Worm (Caenorhabditis elegans) whole organism, L2 larva: ENCODE data around the gene F11C7.6.

Experiments used
- C34F6.9 ChIP-seq: fragments of 150-350 bp; optimal IDR thresholded peaks from 2 replicates; lab custom pipeline; 2014; ENCODE audit warnings: missing biosample characterization, missing genetic modification characterization
- F13H6.1 ChIP-seq: sonication (generic microtip); optimal IDR thresholded peaks from 2 replicates; lab custom pipeline; 2016; ENCODE audit warnings: missing genetic modification characterization, missing compliant biosample characterization
- R02D3.7 ChIP-seq: fragments of 150-350 bp; optimal IDR thresholded peaks from 2 replicates; lab custom pipeline; 2014; ENCODE audit warnings: missing biosample characterization, missing genetic modification characterization
- Y55F3AM.14 ChIP-seq: fragments of 200-800 bp; sonication (Bioruptor generic); optimal IDR thresholded peaks from 2 replicates; lab custom pipeline; 2018; ENCODE audit warnings: mild to moderate bottlenecking, missing genetic modification characterization, missing compliant biosample characterization
- ZK546.5 ChIP-seq: sonication (generic microtip); optimal IDR thresholded peaks from 2 replicates; lab custom pipeline; 2017; ENCODE audit warnings: missing biosample characterization, missing genetic modification characterization
- alr-1 ChIP-seq: fragments of 150-350 bp; optimal IDR thresholded peaks from 2 replicates; lab custom pipeline; 2014; ENCODE audit warnings: missing biosample characterization, missing genetic modification characterization
- aly-2 ChIP-seq: fragments of 150-350 bp; optimal IDR thresholded peaks from 2 replicates; lab custom pipeline; 2014; ENCODE audit warnings: missing biosample characterization, missing genetic modification characterization
- ama-1 ChIP-seq: fragments of 150-350 bp; optimal IDR thresholded peaks from 2 replicates; lab custom pipeline; 2018; ENCODE audit warnings: inconsistent platforms
- blmp-1 ChIP-seq: sonication (generic microtip); optimal IDR thresholded peaks from 2 replicates; lab custom pipeline; 2017; ENCODE audit warnings: missing genetic modification characterization, mild to moderate bottlenecking, missing compliant biosample characterization, antibody characterized with exemption, moderate library complexity; ENCODE audit not compliant: insufficient read depth
- ceh-82 ChIP-seq: fragments of 150-350 bp; optimal IDR thresholded peaks from 2 replicates; lab custom pipeline; 2014; ENCODE audit warnings: missing biosample characterization, missing genetic modification characterization
- crh-2 ChIP-seq: sonication (generic microtip); optimal IDR thresholded peaks from 2 replicates; lab custom pipeline; 2017; ENCODE audit warnings: missing biosample characterization, missing genetic modification characterization
- dmd-4 ChIP-seq: sonication (generic microtip); optimal IDR thresholded peaks from 2 replicates; lab custom pipeline; 2017; ENCODE audit warnings: missing biosample characterization, missing genetic modification characterization
- egl-27 ChIP-seq: sonication (generic microtip); optimal IDR thresholded peaks from 3 replicates; lab custom pipeline; 2017; ENCODE audit warnings: missing biosample characterization, missing genetic modification reagents, missing genetic modification characterization
- fos-1 ChIP-seq: fragments of 150-350 bp; optimal IDR thresholded peaks from 2 replicates; lab custom pipeline; 2014; ENCODE audit warnings: missing biosample characterization, missing genetic modification characterization
- gmeb-1 ChIP-seq: fragments of 150-350 bp; optimal IDR thresholded peaks from 2 replicates; lab custom pipeline; 2014; ENCODE audit warnings: missing biosample characterization, missing genetic modification characterization
- lin-11 ChIP-seq: fragments of 150-350 bp; sonication (generic microtip); optimal IDR thresholded peaks from 2 replicates; lab custom pipeline; 2014; ENCODE audit warnings: missing biosample characterization, missing genetic modification characterization, inconsistent platforms, mixed read lengths
- lin-13 ChIP-seq: fragments of 150-350 bp; optimal IDR thresholded peaks from 2 replicates; lab custom pipeline; 2014; ENCODE audit warnings: missing biosample characterization, missing genetic modification reagents, missing genetic modification characterization
- lsy-2 ChIP-seq, 2 experiments: fragments of 150-350 bp in 1 of 2; sonication (generic microtip) in 1 of 2; optimal IDR thresholded peaks; 2 replicates each; lab custom pipeline; 2014 to 2017; ENCODE audit warnings: missing biosample characterization in 2 of 2, missing genetic modification characterization in 2 of 2
- mab-5 ChIP-seq: fragments of 150-350 bp; optimal IDR thresholded peaks from 2 replicates; lab custom pipeline; 2014; ENCODE audit warnings: missing biosample characterization, missing genetic modification characterization
- mbf-1 ChIP-seq: sonication (generic microtip); optimal IDR thresholded peaks from 2 replicates; lab custom pipeline; 2017; ENCODE audit warnings: missing biosample characterization, missing genetic modification characterization
- nhr-11 ChIP-seq: fragments of 150-350 bp; optimal IDR thresholded peaks from 2 replicates; lab custom pipeline; 2014; ENCODE audit warnings: missing biosample characterization, missing genetic modification characterization
- nhr-129 ChIP-seq: fragments of 150-350 bp; optimal IDR thresholded peaks from 2 replicates; lab custom pipeline; 2014; ENCODE audit warnings: missing biosample characterization, missing genetic modification characterization
- nhr-6 ChIP-seq: fragments of 150-350 bp; optimal IDR thresholded peaks from 2 replicates; lab custom pipeline; 2014; ENCODE audit warnings: missing biosample characterization, missing genetic modification characterization
- nhr-77 ChIP-seq: fragments of 150-350 bp; optimal IDR thresholded peaks from 2 replicates; lab custom pipeline; 2014; ENCODE audit warnings: missing biosample characterization, missing genetic modification characterization
- peb-1 ChIP-seq: fragments of 150-350 bp; optimal IDR thresholded peaks from 2 replicates; lab custom pipeline; 2014; ENCODE audit warnings: missing biosample characterization, missing genetic modification characterization
- sem-4 ChIP-seq: fragments of 150-350 bp; optimal IDR thresholded peaks from 2 replicates; lab custom pipeline; 2014; ENCODE audit warnings: missing biosample characterization, missing genetic modification reagents, missing genetic modification characterization
- skn-1 ChIP-seq: sonication (generic microtip); optimal IDR thresholded peaks from 2 replicates; lab custom pipeline; 2017; ENCODE audit warnings: missing biosample characterization, missing genetic modification characterization
- sma-3 ChIP-seq: sonication (generic microtip); optimal IDR thresholded peaks from 2 replicates; lab custom pipeline; 2016; ENCODE audit warnings: missing genetic modification reagents, missing genetic modification characterization, missing compliant biosample characterization
- sma-9 ChIP-seq, 2 experiments: fragments of 150-350 bp in 1 of 2; sonication (generic microtip) in 1 of 2; optimal IDR thresholded peaks; 2 replicates each; lab custom pipeline; 2014 to 2016; ENCODE audit warnings: missing genetic modification characterization in 2 of 2, mild to moderate bottlenecking in 1 of 2, missing biosample characterization in 1 of 2, missing compliant biosample characterization in 1 of 2, missing genetic modification reagents in 1 of 2, moderate library complexity in 1 of 2
- snpc-4 ChIP-seq: fragments of 150-350 bp; optimal IDR thresholded peaks from 2 replicates; lab custom pipeline; 2014; ENCODE audit warnings: missing biosample characterization, missing genetic modification characterization
- unc-55 ChIP-seq: fragments of 150-350 bp; sonication (generic microtip); optimal IDR thresholded peaks from 3 replicates; lab custom pipeline; 2014; ENCODE audit warnings: missing biosample characterization, missing genetic modification reagents, missing genetic modification characterization
- unc-62 ChIP-seq: fragments of 150-350 bp; optimal IDR thresholded peaks from 2 replicates; lab custom pipeline; 2014; ENCODE audit warnings: missing biosample characterization, missing genetic modification reagents, missing genetic modification characterization
- zag-1 ChIP-seq: fragments of 150-350 bp; optimal IDR thresholded peaks from 2 replicates; lab custom pipeline; 2014; ENCODE audit warnings: missing biosample characterization, missing genetic modification characterization
- ztf-11 ChIP-seq: sonication (generic microtip); optimal IDR thresholded peaks from 2 replicates; lab custom pipeline; 2017; ENCODE audit warnings: missing biosample characterization, missing genetic modification characterization
- ztf-4 ChIP-seq: fragments of 150-350 bp; optimal IDR thresholded peaks from 2 replicates; lab custom pipeline; 2014; ENCODE audit warnings: missing biosample characterization, missing genetic modification characterization

The F11C7.6 gene

ce11 chrX:17396456-17396855 lies 4.9 kb upstream of the F11C7.6 start, which contains the start of the genes vap-1 and F11C7.2:
vap-1 (minus strand) TSS chrX:17396556.
F11C7.2 (plus strand) TSS chrX:17396814.
- TF ChIP-seq ztf-4 (tag; lab: Kevin White, UChicago) = no peak
- no peak for TF ChIP-seq ztf-11 (tag; lab: Kevin White, UChicago)
- no peak for TF ChIP-seq dmd-4 (tag; lab: Kevin White, UChicago)
- no peak for TF ChIP-seq ama-1
- TF ChIP-seq sem-4 (tag; lab: Kevin White, UChicago) = no peak
- TF ChIP-seq lin-11 (tag; lab: Kevin White, UChicago) = no peak
- no peak for TF ChIP-seq mab-5 (tag; lab: Kevin White, UChicago)
- no peak for TF ChIP-seq unc-55 (GFP tag; lab: Kevin White, UChicago)
- no peak for TF ChIP-seq lin-13 (GFP tag; lab: Kevin White, UChicago)
- TF ChIP-seq Y55F3AM.14 (GFP tag; lab: Kevin White, UChicago) = no peak
- no peak for TF ChIP-seq C34F6.9 (tag; lab: Kevin White, UChicago)
- TF ChIP-seq F13H6.1 (tag; lab: Kevin White, UChicago) = no peak
- no peak for TF ChIP-seq nhr-11 (tag; lab: Kevin White, UChicago)
- TF ChIP-seq fos-1 = no peak
- TF ChIP-seq alr-1 (tag; lab: Kevin White, UChicago) = no peak
- no peak for TF ChIP-seq R02D3.7 (tag; lab: Kevin White, UChicago)
- TF ChIP-seq crh-2 (tag; lab: Kevin White, UChicago) = no peak
- TF ChIP-seq mbf-1 (tag; lab: Kevin White, UChicago) = no peak
- TF ChIP-seq ZK546.5 (tag; lab: Kevin White, UChicago) = no peak
- TF ChIP-seq, all 48 proteins: peak for 0

- TF ChIP-seq R02D3.7 (tag; lab: Kevin White, UChicago) = no peak
Observed at ce11 chrX:17398293-17398692, 3.1 kb upstream of the F11C7.6 start, which contains the start of gene F11C7.7. F11C7.7 (plus strand) TSS chrX:17398593.

ce11 chrX:17400425-17400824 lies 939 bp upstream of the F11C7.6 start:
- TF ChIP-seq unc-62 (no peak), gmeb-1 (tag; lab: Kevin White, UChicago) (no peak), nhr-6 (no peak), nhr-77 (tag; lab: Kevin White, UChicago) (no peak), egl-27 (no peak), sma-9 (GFP tag; optimal IDR thresholded peaks at IDR 0.05; lab: Kevin White, UChicago) (no peak), sma-9 (tag; optimal IDR thresholded peaks at IDR 0.05; lab: Kevin White, UChicago) (no peak), ztf-11 (tag; lab: Kevin White, UChicago) (no peak), zag-1 (tag; lab: Kevin White, UChicago) (no peak), F13H6.1 (tag; lab: Kevin White, UChicago) (no peak), Y55F3AM.14 (GFP tag; lab: Kevin White, UChicago) (no peak)

ce11 chrX:17403058-17403457 lies 1.7 kb downstream of the F11C7.6 start:
- TF ChIP-seq fos-1 (no peak), gmeb-1 (tag; lab: Kevin White, UChicago) (no peak), zag-1 (tag; lab: Kevin White, UChicago) (no peak), lsy-2 (tag; optimal IDR thresholded peaks at IDR 0.05; lab: Kevin White, UChicago) (no peak), sma-3 (GFP tag; lab: Kevin White, UChicago) (no peak), ceh-82 (tag; lab: Kevin White, UChicago) (no peak), skn-1 (tag; lab: Kevin White, UChicago) (no peak), nhr-129 (tag; lab: Kevin White, UChicago) (no peak)

ce11 chrX:17408855-17409254 lies 7.5 kb downstream of the F11C7.6 start:
- TF ChIP-seq ama-1 = no peak
- TF ChIP-seq nhr-11 (tag; lab: Kevin White, UChicago) = no peak
- TF ChIP-seq peb-1 (tag; lab: Kevin White, UChicago) = no peak
- TF ChIP-seq R02D3.7 (tag; lab: Kevin White, UChicago) = peak; percentile 63
- no peak for TF ChIP-seq lin-11 (tag; lab: Kevin White, UChicago)
- no peak for TF ChIP-seq crh-2 (tag; lab: Kevin White, UChicago)

ce11 chrX:17412642-17413041 lies 11.3 kb downstream of the F11C7.6 start:
- TF ChIP-seq snpc-4 (no peak), R02D3.7 (tag; lab: Kevin White, UChicago) (no peak), blmp-1 (tag; lab: Kevin White, UChicago) (no peak), aly-2 (tag; lab: Kevin White, UChicago) (no peak)
